Worm (Caenorhabditis elegans) whole organism, midembryonic: ENCODE results near the gene ZK1248.5.

ENCODE experiments used
- T22C8.4 ChIP-seq: fragments of 200-800 bp; sonication (Bioruptor generic); IDR thresholded peaks from 2 replicates; pipeline ENCODE4 v1.3.6; 2022; ENCODE audit warnings: missing genetic modification characterization, missing compliant biosample characterization
- cog-1 ChIP-seq: sonication (generic microtip); optimal IDR thresholded peaks from 2 replicates; lab custom pipeline; 2016; ENCODE audit warnings: missing genetic modification characterization, missing compliant biosample characterization
- flt-1 ChIP-seq: fragments of 200-800 bp; sonication (Bioruptor generic); IDR thresholded peaks from 2 replicates; pipeline ENCODE4 v1.3.6; 2022; ENCODE audit warnings: missing genetic modification characterization, missing compliant biosample characterization
- klf-2 ChIP-seq: fragments of 200-800 bp; sonication (Bioruptor generic); conservative IDR thresholded peaks from 2 replicates; pipeline ENCODE4 v1.3.6; 2022; ENCODE audit warnings: missing genetic modification reagents, missing genetic modification characterization, missing compliant biosample characterization
- ref-1 ChIP-seq: fragments of 200-800 bp; sonication (Bioruptor generic); conservative IDR thresholded peaks from 2 replicates; pipeline ENCODE4 v1.3.6; 2022; ENCODE audit warnings: missing genetic modification reagents, missing genetic modification characterization, missing compliant biosample characterization
- tab-1 ChIP-seq: fragments of 200-800 bp; sonication (Bioruptor generic); IDR thresholded peaks from 2 replicates; pipeline ENCODE4 v1.3.6; 2022; ENCODE audit warnings: missing genetic modification characterization, missing compliant biosample characterization
- ztf-23 ChIP-seq: fragments of 200-800 bp; sonication (Bioruptor generic); IDR thresholded peaks from 2 replicates; pipeline ENCODE4 v1.3.6; 2022; ENCODE audit warnings: missing genetic modification reagents, missing genetic modification characterization, missing compliant biosample characterization
- ztf-29 ChIP-seq: fragments of 200-800 bp; sonication (Bioruptor generic); IDR thresholded peaks from 2 replicates; pipeline ENCODE4 v1.3.6; 2022; ENCODE audit warnings: missing genetic modification reagents, missing genetic modification characterization, missing compliant biosample characterization

DNA sequence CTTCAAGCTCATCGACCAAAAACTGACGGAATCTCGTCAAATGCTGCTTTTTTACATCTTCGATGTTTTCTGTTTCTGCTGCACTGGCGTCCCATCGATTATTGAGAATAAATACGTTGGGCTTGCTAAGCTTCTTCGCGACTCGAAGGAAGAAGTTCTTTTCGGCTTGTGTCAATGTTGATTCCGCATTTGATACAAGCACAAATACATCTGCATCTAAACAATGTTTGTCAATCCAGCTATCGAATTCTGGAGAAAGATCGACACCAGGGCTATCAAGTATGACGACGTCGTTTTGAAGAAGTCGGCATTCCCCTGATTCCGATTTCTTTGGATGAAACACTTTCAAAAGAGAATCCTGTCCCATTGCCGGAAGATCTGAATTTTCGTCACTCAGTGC is 24.8 kb downstream of the ZK1248.5 start:
- TF ChIP-seq ztf-29 (GFP tag; lab: Robert Waterston, UW) (no peak), flt-1 (GFP tag; lab: Robert Waterston, UW) (no peak), T22C8.4 (GFP tag; lab: Robert Waterston, UW) (no peak), klf-2 (GFP tag; lab: Robert Waterston, UW) (no peak), ztf-23 (GFP tag; lab: Robert Waterston, UW) (no peak), tab-1 (no peak), ref-1 (GFP tag; lab: Robert Waterston, UW) (no peak), cog-1 (tag; lab: Kevin White, UChicago) (no peak)
